Worm (Caenorhabditis elegans) whole organism, L2 larva: ENCODE data around the gene set-25.

Source experiments
- elt-3 ChIP-seq: sonication (generic microtip); optimal IDR thresholded peaks from 2 replicates; lab custom pipeline; 2017; ENCODE audit warnings: missing biosample characterization, missing genetic modification characterization
- mdl-1 ChIP-seq, 2 experiments: fragments of 150-350 bp in 1 of 2; sonication (generic microtip) in 1 of 2; optimal IDR thresholded peaks; 2 replicates each; lab custom pipeline; 2017; ENCODE audit warnings: missing biosample characterization in 2 of 2, missing genetic modification characterization in 2 of 2
- nhr-11 ChIP-seq: fragments of 150-350 bp; optimal IDR thresholded peaks from 2 replicates; lab custom pipeline; 2014; ENCODE audit warnings: missing biosample characterization, missing genetic modification characterization
- snpc-4 ChIP-seq: fragments of 150-350 bp; optimal IDR thresholded peaks from 2 replicates; lab custom pipeline; 2014; ENCODE audit warnings: missing biosample characterization, missing genetic modification characterization
- unc-39 ChIP-seq: fragments of 150-350 bp; optimal IDR thresholded peaks from 2 replicates; lab custom pipeline; 2014; ENCODE audit warnings: missing biosample characterization, missing genetic modification characterization
- unc-62 ChIP-seq: fragments of 150-350 bp; optimal IDR thresholded peaks from 2 replicates; lab custom pipeline; 2014; ENCODE audit warnings: missing biosample characterization, missing genetic modification reagents, missing genetic modification characterization
- ztf-4 ChIP-seq: fragments of 150-350 bp; optimal IDR thresholded peaks from 2 replicates; lab custom pipeline; 2014; ENCODE audit warnings: missing biosample characterization, missing genetic modification characterization

DNA sequence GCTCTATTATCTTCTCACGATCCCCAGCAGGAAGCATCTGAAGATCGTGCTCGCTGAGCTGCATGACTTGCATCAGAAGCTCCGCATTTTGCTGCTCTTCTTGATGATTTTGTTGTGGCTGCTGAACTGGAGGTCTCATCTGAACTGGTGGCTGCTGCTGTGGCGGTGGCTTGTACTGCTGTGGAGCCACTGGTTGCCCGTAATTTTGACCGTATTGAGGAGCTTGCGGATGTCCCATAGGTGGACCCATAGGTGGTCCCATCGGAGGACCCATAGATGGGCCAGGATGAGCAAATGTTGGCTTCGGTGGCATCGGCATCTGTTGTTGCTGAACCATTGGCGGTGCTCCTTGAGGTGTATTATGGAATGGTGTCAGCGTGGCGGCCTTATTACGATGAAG is 25.8 kb downstream of the set-25 start:
- TF ChIP-seq ztf-4 (tag; lab: Kevin White, UChicago) (no peak), snpc-4 (tag; lab: Kevin White, UChicago) (no peak), nhr-11 (no peak), elt-3 (tag; lab: Kevin White, UChicago) (no peak), mdl-1 (tag; optimal IDR thresholded peaks at IDR 0.05; lab: Kevin White, UChicago) (no peak), unc-62 (GFP tag; lab: Kevin White, UChicago) (no peak), unc-39 (tag; lab: Kevin White, UChicago) (no peak)
